Worm (Caenorhabditis elegans): Measurements from ENCODE around the gene K07H8.12.

K07H8.12 gene

DNA sequence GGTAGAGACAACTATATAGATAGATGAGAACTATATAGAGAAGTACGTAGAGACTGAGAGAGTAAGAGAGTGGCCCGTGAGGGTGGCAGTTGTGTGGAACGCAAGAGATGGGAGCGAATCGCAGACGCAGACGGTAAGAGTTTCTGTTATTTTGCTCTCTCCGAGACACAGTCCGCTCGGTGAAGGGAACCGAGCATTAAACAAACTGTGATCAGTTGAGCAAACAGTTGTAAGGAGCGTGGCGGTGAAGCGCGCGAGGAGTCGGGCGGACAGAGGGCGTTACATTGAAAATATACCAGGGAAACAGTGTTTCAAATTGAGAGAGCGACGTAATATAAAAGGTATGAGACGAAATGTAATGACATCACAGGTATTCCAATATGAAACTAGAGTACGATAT, 47.0 kb downstream of the K07H8.12 start (continued):
- TF ChIP-seq nhr-27 (tag; optimal IDR thresholded peaks at IDR 0.05) (no peak), lag-1 (GFP tag; IDR thresholded peaks at IDR 0.05) (no peak), Y79H2A.3 (GFP tag; conservative IDR thresholded peaks at IDR 0.05) (no peak), lin-40 (tag; optimal IDR thresholded peaks at IDR 0.05) (peak; percentile 40), egl-44 (GFP tag; IDR thresholded peaks at IDR 0.05) (no peak), F23B12.7 (tag; optimal IDR thresholded peaks at IDR 0.05; ENCODE audit: insufficient read depth) (no peak), madf-8 (GFP tag; conservative IDR thresholded peaks at IDR 0.05) (no peak), egrh-3 (GFP tag; IDR thresholded peaks at IDR 0.05) (no peak), lsl-1 (GFP tag; optimal IDR thresholded peaks at IDR 0.05) (no peak), hlh-26 (GFP tag; conservative IDR thresholded peaks at IDR 0.05) (no peak), nfya-2 (GFP tag; IDR thresholded peaks at IDR 0.05) (no peak), nhr-80 (tag; optimal IDR thresholded peaks at IDR 0.05) (peak; percentile 96), Y53F4B.3 (GFP tag; IDR thresholded peaks at IDR 0.05) (no peak), aptf-3 (GFP tag; IDR thresholded peaks at IDR 0.05) (no peak), dpff-1 (tag; optimal IDR thresholded peaks at IDR 0.05) (no peak), ztf-6 (GFP tag; IDR thresholded peaks at IDR 0.05) (no peak), F22D6.2 (tag; optimal IDR thresholded peaks at IDR 0.05) (no peak), F52B5.7 (tag; optimal IDR thresholded peaks at IDR 0.05) (no peak), T26A5.8 (tag; optimal IDR thresholded peaks at IDR 0.05) (no peak), hrde-1 (tag; optimal IDR thresholded peaks at IDR 0.05; ENCODE audit: borderline replicate concordance) (no peak), F57C9.4 (tag; optimal IDR thresholded peaks at IDR 0.05) (no peak), F57A8.1 (GFP tag; optimal IDR thresholded peaks at IDR 0.05) (no peak), pbrm-1 (GFP tag; IDR thresholded peaks at IDR 0.05) (no peak), ceh-27 (GFP tag; optimal IDR thresholded peaks at IDR 0.05) (no peak), tbx-9 (tag; optimal IDR thresholded peaks at IDR 0.05; ENCODE audit: borderline replicate concordance) (no peak), mcd-1 (GFP tag; IDR thresholded peaks at IDR 0.05) (peak; percentile 45), let-607 (tag; optimal IDR thresholded peaks at IDR 0.05) (peak in 1 of 2 experiments; percentile 14), ceh-40 (GFP tag; IDR thresholded peaks at IDR 0.05) (no peak), F10E7.11 (tag; optimal IDR thresholded peaks at IDR 0.05) (no peak), efl-1 (GFP tag; optimal IDR thresholded peaks at IDR 0.05) (no peak), ekl-4 (GFP tag; IDR thresholded peaks at IDR 0.05) (no peak), Y53G8AR.9 (GFP tag; conservative IDR thresholded peaks at IDR 0.05) (no peak), cebp-1 (GFP tag; IDR thresholded peaks at IDR 0.05) (no peak), cebp-1 (tag; optimal IDR thresholded peaks at IDR 0.05) (peak; percentile 61), ztf-22 (GFP tag; optimal IDR thresholded peaks at IDR 0.05) (peak; percentile 30), ztf-28 (GFP tag; IDR thresholded peaks at IDR 0.05) (no peak), B0261.1 (tag; optimal IDR thresholded peaks at IDR 0.05) (no peak), snpc-3.4 (tag; optimal IDR thresholded peaks at IDR 0.05) (no peak), bed-1 (GFP tag; IDR thresholded peaks at IDR 0.05) (no peak), Y67H2A.10 (GFP tag; conservative IDR thresholded peaks at IDR 0.05) (no peak)

DNA sequence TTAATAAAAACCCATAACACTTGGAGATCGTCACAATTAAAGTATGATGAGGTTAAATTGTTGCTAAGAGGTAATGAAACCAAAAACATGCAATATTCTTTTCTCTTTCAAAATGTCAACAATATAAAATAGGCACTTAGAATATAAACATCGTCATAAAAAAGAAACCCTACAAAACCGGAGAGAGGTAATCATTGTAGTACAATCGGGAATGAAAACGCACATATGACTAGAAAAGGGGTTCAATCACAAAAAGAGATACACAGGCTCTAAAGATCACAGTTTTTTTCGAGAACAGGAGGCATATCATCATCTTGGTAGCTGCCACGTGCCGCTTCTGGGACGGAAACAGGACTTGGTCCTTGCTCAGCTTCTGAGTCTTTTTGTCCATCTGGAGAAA, 50.0 kb downstream of the K07H8.12 start:
- TF ChIP-seq tbp1 (GFP tag; optimal IDR thresholded peaks at IDR 0.05) (no peak), repo-1 (tag; optimal IDR thresholded peaks at IDR 0.05) (no peak), unc-130 (GFP tag; optimal IDR thresholded peaks at IDR 0.05) (no peak), mel-28 (tag; optimal IDR thresholded peaks at IDR 0.05; ENCODE audit: borderline replicate concordance) (peak; percentile 44), gei-17 (GFP tag; optimal IDR thresholded peaks at IDR 0.05) (no peak), ztf-3 (GFP tag; optimal IDR thresholded peaks at IDR 0.05) (no peak), B0035.1 (tag; optimal IDR thresholded peaks at IDR 0.05) (no peak), dpff-1 (tag; optimal IDR thresholded peaks at IDR 0.05) (no peak), attf-3 (GFP tag; conservative IDR thresholded peaks at IDR 0.05) (no peak), F33H1.4 (GFP tag; IDR thresholded peaks at IDR 0.05) (no peak), dox-1 (GFP tag; IDR thresholded peaks at IDR 0.05) (no peak), nhr-90 (tag; optimal IDR thresholded peaks at IDR 0.05) (no peak)
